Worm (Caenorhabditis elegans) whole organism, L4 larva: ENCODE results near the gene natb-1.

Experiments used
- ZK546.5 ChIP-seq, 2 experiments: sonication (generic microtip); optimal IDR thresholded peaks; 2 replicates each; lab custom pipeline; 2017; ENCODE audit warnings: missing biosample characterization in 2 of 2, missing genetic modification characterization in 2 of 2
- ama-1 ChIP-seq: fragments of 150-350 bp; optimal IDR thresholded peaks from 2 replicates; lab custom pipeline; 2014; ENCODE audit warnings: inconsistent platforms, mixed read lengths
- daf-12 ChIP-seq: fragments of 150-350 bp; optimal IDR thresholded peaks from 2 replicates; lab custom pipeline; 2014; ENCODE audit warnings: missing biosample characterization, missing genetic modification reagents, missing genetic modification characterization
- egl-27 ChIP-seq: sonication (generic microtip); optimal IDR thresholded peaks from 3 replicates; lab custom pipeline; 2017; ENCODE audit warnings: missing biosample characterization, missing genetic modification reagents, missing genetic modification characterization
- nhr-237 ChIP-seq: sonication (generic microtip); optimal IDR thresholded peaks from 2 replicates; lab custom pipeline; 2017; ENCODE audit warnings: missing biosample characterization, missing genetic modification characterization
- nhr-6 ChIP-seq: fragments of 150-350 bp; optimal IDR thresholded peaks from 2 replicates; lab custom pipeline; 2014; ENCODE audit warnings: missing biosample characterization, missing genetic modification characterization

DNA sequence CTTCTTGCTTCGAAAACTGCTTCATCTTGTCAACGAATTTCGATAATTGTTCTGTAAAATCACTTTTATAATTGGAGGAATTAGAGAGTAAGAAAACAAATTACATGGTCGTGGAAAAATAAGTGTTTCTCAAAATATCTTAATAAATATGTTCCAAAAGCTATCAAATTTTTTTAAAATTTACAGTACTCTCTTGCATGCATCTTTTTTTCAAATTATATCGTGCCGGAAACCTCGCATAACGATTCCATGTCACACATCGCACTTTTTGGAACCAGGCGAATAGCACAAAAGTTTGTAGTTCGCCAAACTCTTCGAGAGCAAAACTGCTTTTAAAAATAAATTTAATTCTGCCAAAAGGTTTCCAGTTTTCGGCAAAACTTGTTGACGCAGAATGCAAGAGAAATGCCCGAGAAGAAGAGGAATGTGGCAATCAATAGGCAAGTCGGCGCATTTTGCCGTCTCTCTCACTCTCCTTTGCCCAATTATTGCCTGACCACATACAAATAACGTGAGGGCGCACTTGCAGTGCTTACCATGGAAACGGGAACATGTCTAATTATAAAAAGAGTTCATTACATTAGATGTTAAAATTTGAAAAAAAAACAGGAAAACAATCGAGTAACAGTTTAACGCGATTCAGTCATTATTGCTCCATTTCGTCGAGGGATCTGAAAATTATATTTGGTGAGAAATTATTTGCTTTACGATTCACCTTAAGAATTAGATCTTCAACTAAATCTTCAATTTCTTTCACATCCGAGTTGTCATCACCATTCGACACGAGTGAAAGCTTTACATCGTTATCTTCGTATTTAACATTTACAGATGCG is 24.4 kb upstream of the natb-1 start, which contains the start of gene Y97E10AR.3:
- TF ChIP-seq nhr-237 (tag; lab: Kevin White, UChicago) (no peak), egl-27 (tag; lab: Kevin White, UChicago) (no peak), ama-1 (no peak), daf-12 (tag; lab: Kevin White, UChicago) (no peak), ZK546.5 (tag; optimal IDR thresholded peaks at IDR 0.05; lab: Kevin White, UChicago) (no peak), nhr-6 (tag; lab: Kevin White, UChicago) (no peak)
